Fruit fly (Drosophila melanogaster) whole organism, embryonic: ENCODE results near the gene Exd2.

Source experiments
- B-H1 ChIP-seq: fragments of 200-800 bp; sonication (Bioruptor generic); IDR thresholded peaks from 3 replicates; pipeline ENCODE4 v1.3.6; 2022; ENCODE audit warnings: missing biosample characterization, missing genetic modification characterization
- CG12071 ChIP-seq: fragments of 200-800 bp; sonication (Bioruptor generic); optimal IDR thresholded peaks from 3 replicates; lab custom pipeline; 2018; ENCODE audit warnings: missing biosample characterization, mild to moderate bottlenecking, missing genetic modification characterization
- CG1603 ChIP-seq: fragments of 200-800 bp; sonication (Bioruptor generic); optimal IDR thresholded peaks from 2 replicates; lab custom pipeline; 2019; ENCODE audit warnings: missing biosample characterization, mild to moderate bottlenecking, missing genetic modification characterization, moderate library complexity
- CG16815 ChIP-seq: fragments of 200-800 bp; sonication (Bioruptor generic); optimal IDR thresholded peaks from 3 replicates; lab custom pipeline; 2017; ENCODE audit warnings: missing biosample characterization, mild to moderate bottlenecking, missing genetic modification characterization
- CG16863 ChIP-seq: fragments of 200-800 bp; sonication (Bioruptor generic); optimal IDR thresholded peaks from 3 replicates; lab custom pipeline; 2016; ENCODE audit warnings: missing biosample characterization, missing genetic modification characterization
- CG2199 ChIP-seq: fragments of 200-800 bp; sonication (Bioruptor generic); IDR thresholded peaks from 3 replicates; pipeline ENCODE4 v1.3.6; 2022; ENCODE audit warnings: missing biosample characterization, missing genetic modification characterization
- CG3163 ChIP-seq: fragments of 200-800 bp; sonication (Bioruptor generic); optimal IDR thresholded peaks from 3 replicates; lab custom pipeline; 2016; ENCODE audit warnings: missing biosample characterization, missing genetic modification characterization
- CG34422 ChIP-seq: fragments of 200-800 bp; sonication (Bioruptor generic); IDR thresholded peaks from 3 replicates; pipeline ENCODE4 v1.3.6; 2022; ENCODE audit warnings: missing biosample characterization, missing genetic modification characterization
- CG43689 ChIP-seq: fragments of 200-800 bp; sonication (Bioruptor generic); IDR thresholded peaks from 2 replicates; pipeline ENCODE4 v1.3.6; 2022; ENCODE audit warnings: missing biosample characterization, missing genetic modification characterization
- CG4707 ChIP-seq: fragments of 200-800 bp; sonication (Bioruptor generic); optimal IDR thresholded peaks from 2 replicates; lab custom pipeline; 2018; ENCODE audit warnings: missing biosample characterization, mild to moderate bottlenecking, missing genetic modification characterization, moderate library complexity
- CG6854 ChIP-seq: fragments of 200-800 bp; sonication (Bioruptor generic); optimal IDR thresholded peaks from 3 replicates; lab custom pipeline; 2017; ENCODE audit warnings: missing biosample characterization, mild to moderate bottlenecking, missing genetic modification characterization
- CG7271 ChIP-seq: fragments of 200-800 bp; sonication (Bioruptor generic); optimal IDR thresholded peaks from 2 replicates; lab custom pipeline; 2018; ENCODE audit warnings: missing biosample characterization, mild to moderate bottlenecking, missing genetic modification characterization, moderate library complexity
- CG7745 ChIP-seq: fragments of 200-800 bp; sonication (Bioruptor generic); optimal IDR thresholded peaks from 2 replicates; lab custom pipeline; 2018; ENCODE audit warnings: missing biosample characterization, mild to moderate bottlenecking, missing genetic modification characterization, moderate library complexity
- CG8089 ChIP-seq: fragments of 200-800 bp; sonication (Bioruptor generic); optimal IDR thresholded peaks from 3 replicates; lab custom pipeline; 2016; ENCODE audit warnings: missing biosample characterization, missing genetic modification characterization
- CG8281 ChIP-seq: fragments of 200-800 bp; sonication (Bioruptor generic); optimal IDR thresholded peaks from 2 replicates; lab custom pipeline; 2018; ENCODE audit warnings: missing biosample characterization, mild to moderate bottlenecking, missing genetic modification characterization, moderate library complexity
- CG8290 ChIP-seq, 3 experiments: fragments of 200-800 bp; sonication (Bioruptor generic); optimal IDR thresholded peaks; 2 replicates each; lab custom pipeline; 2016 to 2019; ENCODE audit warnings: missing biosample characterization in 3 of 3, missing genetic modification characterization in 3 of 3, mild to moderate bottlenecking in 2 of 3, moderate library complexity in 1 of 3
- CG9727 ChIP-seq: fragments of 200-800 bp; sonication (Bioruptor generic); optimal IDR thresholded peaks from 3 replicates; lab custom pipeline; 2017; ENCODE audit warnings: missing biosample characterization, mild to moderate bottlenecking, missing genetic modification characterization
- CG9817 ChIP-seq: fragments of 200-800 bp; sonication (Bioruptor generic); optimal IDR thresholded peaks from 2 replicates; lab custom pipeline; 2018; ENCODE audit warnings: missing biosample characterization, mild to moderate bottlenecking, missing genetic modification characterization, moderate library complexity
- Gsc ChIP-seq: fragments of 200-800 bp; sonication (Bioruptor generic); IDR thresholded peaks from 2 replicates; pipeline ENCODE4 v1.3.6; 2022; ENCODE audit warnings: missing biosample characterization, missing genetic modification characterization
- Hmr ChIP-seq: fragments of 200-800 bp; sonication (Bioruptor generic); optimal IDR thresholded peaks from 3 replicates; lab custom pipeline; 2017; ENCODE audit warnings: mild to moderate bottlenecking, missing biosample characterization, missing genetic modification reagents, missing genetic modification characterization
- Jarid2 ChIP-seq: fragments of 200-800 bp; sonication (Bioruptor generic); optimal IDR thresholded peaks from 3 replicates; lab custom pipeline; 2017; ENCODE audit warnings: mild to moderate bottlenecking, missing biosample characterization, missing genetic modification reagents, missing genetic modification characterization
- Mes4 ChIP-seq: fragments of 200-800 bp; sonication (Bioruptor generic); optimal IDR thresholded peaks from 2 replicates; lab custom pipeline; 2016; ENCODE audit warnings: missing biosample characterization, missing genetic modification characterization
- Oli ChIP-seq: fragments of 200-800 bp; sonication (Bioruptor generic); optimal IDR thresholded peaks from 2 replicates; lab custom pipeline; 2018; ENCODE audit warnings: missing biosample characterization, mild to moderate bottlenecking, missing genetic modification characterization, moderate library complexity
- Optix ChIP-seq: fragments of 200-800 bp; sonication (Bioruptor generic); IDR thresholded peaks from 3 replicates; pipeline ENCODE4 v1.3.6; 2022; ENCODE audit warnings: missing biosample characterization, missing genetic modification characterization
- Poxn ChIP-seq: fragments of 200-800 bp; sonication (Bioruptor generic); IDR thresholded peaks from 2 replicates; pipeline ENCODE4 v1.3.6; 2022; ENCODE audit warnings: missing biosample characterization, missing genetic modification characterization
- Ptx1 ChIP-seq: fragments of 200-800 bp; sonication (Bioruptor generic); IDR thresholded peaks from 2 replicates; pipeline ENCODE4 v1.3.6; 2022; ENCODE audit warnings: missing biosample characterization, missing genetic modification characterization
- Side ChIP-seq: fragments of 200-800 bp; sonication (Bioruptor generic); optimal IDR thresholded peaks from 2 replicates; lab custom pipeline; 2016; ENCODE audit warnings: missing biosample characterization, missing genetic modification characterization
- Six4 ChIP-seq: fragments of 200-800 bp; sonication (Bioruptor generic); optimal IDR thresholded peaks from 2 replicates; lab custom pipeline; 2016; ENCODE audit warnings: missing biosample characterization, missing genetic modification characterization
- Spps ChIP-seq: fragments of 200-800 bp; sonication (Bioruptor generic); optimal IDR thresholded peaks from 2 replicates; lab custom pipeline; 2018; ENCODE audit warnings: missing biosample characterization, mild to moderate bottlenecking, missing genetic modification characterization
- Ssrp ChIP-seq: fragments of 200-800 bp; sonication (Bioruptor generic); optimal IDR thresholded peaks from 2 replicates; lab custom pipeline; 2018; ENCODE audit warnings: missing biosample characterization, mild to moderate bottlenecking, missing genetic modification characterization, moderate library complexity
- ase ChIP-seq: fragments of 200-800 bp; sonication (Bioruptor generic); IDR thresholded peaks from 3 replicates; pipeline ENCODE4 v1.3.6; 2022; ENCODE audit warnings: missing biosample characterization, missing genetic modification characterization
- az2 ChIP-seq: fragments of 200-800 bp; sonication (Bioruptor generic); optimal IDR thresholded peaks from 3 replicates; lab custom pipeline; 2016; ENCODE audit warnings: missing biosample characterization, missing genetic modification characterization
- da ChIP-seq: fragments of 200-800 bp; sonication (Bioruptor generic); optimal IDR thresholded peaks from 2 replicates; lab custom pipeline; 2016; ENCODE audit warnings: missing biosample characterization, missing genetic modification characterization
- dan ChIP-seq: fragments of 200-800 bp; sonication (Bioruptor generic); IDR thresholded peaks from 2 replicates; pipeline ENCODE4 v1.3.6; 2022; ENCODE audit warnings: missing biosample characterization, missing genetic modification characterization
- disco-r ChIP-seq: fragments of 200-800 bp; sonication (Bioruptor generic); optimal IDR thresholded peaks from 2 replicates; lab custom pipeline; 2016; ENCODE audit warnings: missing biosample characterization, missing genetic modification characterization
- esg ChIP-seq: fragments of 200-800 bp; sonication (Bioruptor generic); conservative IDR thresholded peaks from 2 replicates; pipeline ENCODE4 v1.3.6; 2022; ENCODE audit warnings: missing biosample characterization, missing genetic modification characterization
- gro ChIP-seq: fragments of 200-800 bp; sonication (Bioruptor generic); optimal IDR thresholded peaks from 2 replicates; lab custom pipeline; 2016; ENCODE audit warnings: missing biosample characterization, missing genetic modification characterization
- gsb-n ChIP-seq: fragments of 200-800 bp; sonication (Bioruptor generic); optimal IDR thresholded peaks from 3 replicates; lab custom pipeline; 2018; ENCODE audit warnings: missing biosample characterization, mild to moderate bottlenecking, missing genetic modification characterization
- jing ChIP-seq: fragments of 200-800 bp; sonication (Bioruptor generic); optimal IDR thresholded peaks from 2 replicates; lab custom pipeline; 2018; ENCODE audit warnings: missing biosample characterization, mild to moderate bottlenecking, missing genetic modification characterization
- jumu ChIP-seq: fragments of 200-800 bp; sonication (Bioruptor generic); optimal IDR thresholded peaks from 3 replicates; lab custom pipeline; 2016; ENCODE audit warnings: missing biosample characterization, missing genetic modification characterization
- luna ChIP-seq: fragments of 200-800 bp; sonication (Bioruptor generic); optimal IDR thresholded peaks from 2 replicates; lab custom pipeline; 2016; ENCODE audit warnings: missing biosample characterization, missing genetic modification characterization
- mam ChIP-seq: fragments of 200-800 bp; sonication (Bioruptor generic); optimal IDR thresholded peaks from 3 replicates; lab custom pipeline; 2016; ENCODE audit warnings: missing biosample characterization, missing genetic modification characterization
- nom ChIP-seq: fragments of 200-800 bp; sonication (Bioruptor generic); optimal IDR thresholded peaks from 2 replicates; lab custom pipeline; 2017; ENCODE audit warnings: missing biosample characterization, missing genetic modification characterization, mild to moderate bottlenecking, moderate library complexity, missing genetic modification reagents
- odd ChIP-seq: fragments of 200-800 bp; sonication (Bioruptor generic); optimal IDR thresholded peaks from 2 replicates; lab custom pipeline; 2017; ENCODE audit warnings: missing biosample characterization, mild to moderate bottlenecking, missing genetic modification characterization
- onecut ChIP-seq: fragments of 200-800 bp; sonication (Bioruptor generic); IDR thresholded peaks from 2 replicates; pipeline ENCODE4 v1.3.6; 2022; ENCODE audit warnings: missing biosample characterization, missing genetic modification characterization
- pfk ChIP-seq: fragments of 200-800 bp; sonication (Bioruptor generic); optimal IDR thresholded peaks from 2 replicates; lab custom pipeline; 2018; ENCODE audit warnings: missing biosample characterization, mild to moderate bottlenecking, missing genetic modification characterization, moderate library complexity
- schlank ChIP-seq: fragments of 200-800 bp; sonication (Bioruptor generic); optimal IDR thresholded peaks from 2 replicates; lab custom pipeline; 2018; ENCODE audit warnings: missing biosample characterization, mild to moderate bottlenecking, missing genetic modification characterization
- shn ChIP-seq: fragments of 200-800 bp; sonication (Bioruptor generic); optimal IDR thresholded peaks from 3 replicates; lab custom pipeline; 2016; ENCODE audit warnings: missing biosample characterization, missing genetic modification characterization
- sima ChIP-seq: fragments of 200-800 bp; sonication (Bioruptor generic); optimal IDR thresholded peaks from 2 replicates; lab custom pipeline; 2016; ENCODE audit warnings: missing biosample characterization, missing genetic modification characterization
- slp2 ChIP-seq: fragments of 200-800 bp; sonication (Bioruptor generic); optimal IDR thresholded peaks from 2 replicates; lab custom pipeline; 2016; ENCODE audit warnings: missing biosample characterization, missing genetic modification characterization
- zfh1 ChIP-seq: fragments of 200-800 bp; sonication (Bioruptor generic); IDR thresholded peaks from 3 replicates; pipeline ENCODE4 v1.3.6; 2022; ENCODE audit warnings: missing biosample characterization, missing genetic modification characterization

Gene Exd2

dm6 chr3R:11392805-11393204 is 42.7 kb downstream of the Exd2 start (continued):
- TF ChIP-seq pfk (GFP tag; lab: Kevin White, UChicago) (peak; percentile 41), CG7745 (tag; lab: Kevin White, UChicago) (no peak), shn (GFP tag; lab: Kevin White, UChicago) (peak; percentile 50), Side (GFP tag; lab: Kevin White, UChicago) (peak; percentile 72), slp2 (peak; percentile 64), nom (GFP tag; lab: Kevin White, UChicago) (no peak), gro (GFP tag; lab: Kevin White, UChicago) (no peak), CG7271 (tag; lab: Kevin White, UChicago) (peak; percentile 98), Ssrp (peak; percentile 45), disco-r (GFP tag; lab: Kevin White, UChicago) (peak; percentile 41), Poxn (GFP tag; lab: Robert Waterston, UW) (no peak), CG4707 (GFP tag; lab: Kevin White, UChicago) (peak; percentile 67), CG6854 (GFP tag; lab: Kevin White, UChicago) (peak; percentile 56), da (GFP tag; lab: Kevin White, UChicago) (peak; percentile 11), Hmr (peak; percentile 51), schlank (tag; lab: Kevin White, UChicago) (peak; percentile 47), az2 (GFP tag; lab: Kevin White, UChicago) (peak; percentile 32), CG1603 (tag; lab: Kevin White, UChicago) (peak; percentile 88), Oli (tag; lab: Kevin White, UChicago) (peak; percentile 63), sima (GFP tag; lab: Kevin White, UChicago) (no peak), Jarid2 (peak; percentile 42), CG43689 (GFP tag; lab: Robert Waterston, UW) (peak; percentile 52; the same call in 1 of the 2 replicates), CG9727 (peak; percentile 85), B-H1 (GFP tag; lab: Robert Waterston, UW) (0 out of 3 replicates have a peak, but pooled peaks have one; percentile 31), Gsc (GFP tag; lab: Robert Waterston, UW) (0 out of 2 replicates have a peak, but pooled peaks have one; percentile 19), jumu (GFP tag; lab: Kevin White, UChicago) (peak; percentile 15), onecut (peak; percentile 86), CG12071 (GFP tag; lab: Kevin White, UChicago) (no peak), dan (no peak), ase (GFP tag; lab: Robert Waterston, UW) (peak; percentile 61; the same call in 2 of the 3 replicates), jing (GFP tag; lab: Kevin White, UChicago) (peak; percentile 42), luna (GFP tag; lab: Kevin White, UChicago) (no peak), CG8089 (GFP tag; lab: Kevin White, UChicago) (peak; percentile 65), Mes4 (GFP tag; lab: Kevin White, UChicago) (peak; percentile 82), CG16815 (GFP tag; lab: Kevin White, UChicago) (peak; percentile 76), CG8281 (tag; lab: Kevin White, UChicago) (peak; percentile 39), zfh1 (GFP tag; lab: Robert Waterston, UW) (peak; percentile 92), odd (GFP tag; lab: Kevin White, UChicago) (peak; percentile 59), Optix (GFP tag; lab: Robert Waterston, UW) (peak; percentile 65; the same call in 2 of the 3 replicates), mam (GFP tag; lab: Kevin White, UChicago) (no peak), esg (GFP tag; lab: Robert Waterston, UW) (no peak; the same call in 1 of the 2 replicates), CG8290 (GFP tag; optimal IDR thresholded peaks at IDR 0.05; lab: Kevin White, UChicago) (peak; percentile 90), CG8290 (tag; optimal IDR thresholded peaks at IDR 0.05; lab: Kevin White, UChicago) (peak; percentile 83 to 96), CG34422 (GFP tag; lab: Robert Waterston, UW) (no peak), Six4 (GFP tag; lab: Kevin White, UChicago) (peak; percentile 44), gsb-n (tag; lab: Kevin White, UChicago) (peak; percentile 61), CG2199 (GFP tag; lab: Robert Waterston, UW) (0 out of 3 replicates have a peak, but pooled peaks have one; percentile 21), CG9817 (tag; lab: Kevin White, UChicago) (peak; percentile 65), CG3163 (GFP tag; lab: Kevin White, UChicago) (peak; percentile 2), CG16863 (GFP tag; lab: Kevin White, UChicago) (peak; percentile 17), Ptx1 (peak; percentile 59; the same call in 1 of the 2 replicates), Spps (tag; lab: Kevin White, UChicago) (peak; percentile 30)
